Worm (Caenorhabditis elegans) whole organism, L3 larva: Measurements from ENCODE around the gene twk-24.

Experiments used
- ceh-9 ChIP-seq: sonication (generic microtip); optimal IDR thresholded peaks from 2 replicates; lab custom pipeline; 2018; ENCODE audit warnings: missing biosample characterization, missing genetic modification characterization
- elt-1 ChIP-seq: fragments of 150-350 bp; optimal IDR thresholded peaks from 2 replicates; lab custom pipeline; 2014; ENCODE audit warnings: missing biosample characterization, missing genetic modification characterization
- fos-1 ChIP-seq: fragments of 150-350 bp; optimal IDR thresholded peaks from 2 replicates; lab custom pipeline; 2014; ENCODE audit warnings: missing biosample characterization, missing genetic modification characterization
- lin-39 ChIP-seq: fragments of 150-350 bp; optimal IDR thresholded peaks from 2 replicates; lab custom pipeline; 2018; ENCODE audit warnings: missing biosample characterization, missing genetic modification reagents, missing genetic modification characterization
- nhr-11 ChIP-seq: fragments of 150-350 bp; optimal IDR thresholded peaks from 2 replicates; lab custom pipeline; 2014; ENCODE audit warnings: missing biosample characterization, missing genetic modification characterization
- nhr-237 ChIP-seq: fragments of 150-350 bp; optimal IDR thresholded peaks from 2 replicates; lab custom pipeline; 2014; ENCODE audit warnings: missing biosample characterization, missing genetic modification characterization
- pha-4 ChIP-seq: fragments of 150-350 bp; optimal IDR thresholded peaks from 2 replicates; lab custom pipeline; 2014; ENCODE audit warnings: missing biosample characterization, missing genetic modification reagents, missing genetic modification characterization

DNA sequence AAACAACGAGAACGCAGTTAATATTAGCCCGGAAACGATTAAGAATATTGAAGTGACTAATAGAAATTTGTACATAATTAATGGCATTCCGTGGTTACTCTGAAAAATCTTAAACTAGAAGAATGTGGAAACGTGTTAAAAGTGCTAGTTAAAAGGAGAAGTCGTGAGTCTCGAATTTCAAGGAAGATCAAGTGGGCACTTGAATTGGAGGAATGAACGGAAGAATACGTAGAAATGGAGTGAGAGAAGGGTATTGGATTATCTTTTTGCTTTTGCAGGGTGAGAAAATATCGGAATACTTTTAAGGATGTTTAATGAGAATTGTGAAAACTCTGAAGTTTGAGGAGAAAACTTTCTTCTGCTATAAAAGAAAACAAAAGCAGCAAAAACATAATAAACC lies 41.1 kb upstream of the twk-24 start, which contains the start of gene hpo-30:
- TF ChIP-seq elt-1 = no peak
- TF ChIP-seq nhr-237 = no peak
- TF ChIP-seq ceh-9 = no peak
- TF ChIP-seq nhr-11 (tag; lab: Kevin White, UChicago) = no peak
- TF ChIP-seq fos-1 (tag; lab: Kevin White, UChicago) = no peak
- no peak for TF ChIP-seq pha-4
- TF ChIP-seq lin-39 (tag; lab: Kevin White, UChicago) = no peak
